Worm (Caenorhabditis elegans): ENCODE data around the gene die-1.
A peak's percentile ranks its signal among the peaks of the same experiment; 100 is the strongest.

The die-1 gene

DNA sequence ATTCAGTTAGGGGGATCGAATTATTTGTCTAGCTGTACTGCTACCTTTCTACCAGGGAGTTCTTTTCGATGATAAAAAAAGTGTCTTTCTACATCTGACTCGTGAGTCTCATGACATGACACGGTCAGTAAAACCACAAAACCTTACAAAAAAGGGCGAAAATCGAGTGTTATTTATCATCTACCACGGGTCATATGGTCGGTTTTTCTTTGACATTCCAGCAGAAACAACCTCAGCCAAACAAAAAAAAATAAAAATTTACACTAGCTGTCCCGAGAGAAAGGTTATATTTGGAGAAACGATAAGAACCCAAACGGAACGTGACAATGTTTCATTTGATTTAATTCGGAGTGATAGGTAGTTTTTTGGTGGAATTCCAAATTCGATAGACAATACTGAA, 48.0 kb downstream of the die-1 start (continued):
- TF ChIP-seq C34B4.2 (tag; optimal IDR thresholded peaks at IDR 0.05) = no peak
- TF ChIP-seq nhr-20 (tag; optimal IDR thresholded peaks at IDR 0.05) = peak; percentile 64
- TF ChIP-seq unc-130 (tag; optimal IDR thresholded peaks at IDR 0.05) = no peak
- TF ChIP-seq fkh-8 (tag; optimal IDR thresholded peaks at IDR 0.05) = no peak
- no peak for TF ChIP-seq hlh-17 (GFP tag; optimal IDR thresholded peaks at IDR 0.05; ENCODE audit: borderline replicate concordance)
- TF ChIP-seq snpc-4 (tag; optimal IDR thresholded peaks at IDR 0.05) = no peak
- TF ChIP-seq lsy-2 (tag; optimal IDR thresholded peaks at IDR 0.05) = peak in 1 of 2 experiments; percentile 66
- no peak for TF ChIP-seq egl-13 (tag; optimal IDR thresholded peaks at IDR 0.05)
- TF ChIP-seq Y116A8C.19 (tag; optimal IDR thresholded peaks at IDR 0.05; ENCODE audit: borderline replicate concordance) = no peak
- TF ChIP-seq sox-4 (tag; optimal IDR thresholded peaks at IDR 0.05) = no peak
- TF ChIP-seq lin-13 (GFP tag; optimal IDR thresholded peaks at IDR 0.05) = no peak
- TF ChIP-seq zag-1 (tag; optimal IDR thresholded peaks at IDR 0.05) = no peak
- no peak for TF ChIP-seq nhr-12 (tag; optimal IDR thresholded peaks at IDR 0.05)
- no peak for TF ChIP-seq unc-98 (GFP tag; IDR thresholded peaks at IDR 0.05)
- TF ChIP-seq mab-9 (GFP tag; IDR thresholded peaks at IDR 0.05) = no peak
- TF ChIP-seq nhr-84 (tag; optimal IDR thresholded peaks at IDR 0.05) = no peak
- TF ChIP-seq vab-15 (tag; optimal IDR thresholded peaks at IDR 0.05) = no peak
- no peak for TF ChIP-seq sup-37 (GFP tag; optimal IDR thresholded peaks at IDR 0.05)
- no peak for TF ChIP-seq nhr-47 (tag; optimal IDR thresholded peaks at IDR 0.05)
- no peak for TF ChIP-seq fkh-4 (tag; optimal IDR thresholded peaks at IDR 0.05; ENCODE audit: borderline replicate concordance)
- peak; percentile 56 for TF ChIP-seq blmp-1 (tag; optimal IDR thresholded peaks at IDR 0.05)
- TF ChIP-seq elt-2 (tag; optimal IDR thresholded peaks at IDR 0.05) = no peak
- no peak for TF ChIP-seq nhr-90 (tag; optimal IDR thresholded peaks at IDR 0.05; ENCODE audit: poor library complexity)
- no peak for TF ChIP-seq lin-15B (tag; optimal IDR thresholded peaks at IDR 0.05)
- no peak for TF ChIP-seq ceh-90 (tag; optimal IDR thresholded peaks at IDR 0.05)
- TF ChIP-seq F16B12.6 (tag; optimal IDR thresholded peaks at IDR 0.05) = no peak
- no peak for TF ChIP-seq zip-4 (GFP tag; optimal IDR thresholded peaks at IDR 0.05)
- no peak for TF ChIP-seq C16A3.4 (tag; optimal IDR thresholded peaks at IDR 0.05)
- TF ChIP-seq ceh-82 (tag; optimal IDR thresholded peaks at IDR 0.05) = no peak
- no peak for TF ChIP-seq efl-1 (optimal IDR thresholded peaks at IDR 0.05)
- peak in 1 of 2 experiments; percentile 86 for TF ChIP-seq efl-1 (GFP tag; optimal IDR thresholded peaks at IDR 0.05 in 1 of 2)
- TF ChIP-seq lin-14 (GFP tag; optimal IDR thresholded peaks at IDR 0.05) = peak; percentile 41
- TF ChIP-seq nhr-77 (tag; optimal IDR thresholded peaks at IDR 0.05) = no peak
- no peak for TF ChIP-seq lir-3 (tag; optimal IDR thresholded peaks at IDR 0.05; ENCODE audit: poor library complexity)

ce11 chrII:10017528-10017927, 50.2 kb downstream of the die-1 start:
- TF ChIP-seq sup-37 (GFP tag; optimal IDR thresholded peaks at IDR 0.05) (no peak), lin-35 (GFP tag; optimal IDR thresholded peaks at IDR 0.05) (peak in 1 of 2 experiments; percentile 39), blmp-1 (tag; optimal IDR thresholded peaks at IDR 0.05) (peak; percentile 59), fkh-10 (GFP tag; optimal IDR thresholded peaks at IDR 0.05) (no peak), lir-3 (tag; optimal IDR thresholded peaks at IDR 0.05; ENCODE audit: poor library complexity) (no peak), tlp-1 (tag; optimal IDR thresholded peaks at IDR 0.05) (no peak), hlh-17 (GFP tag; optimal IDR thresholded peaks at IDR 0.05; ENCODE audit: borderline replicate concordance) (no peak), pqm-1 (tag; optimal IDR thresholded peaks at IDR 0.05) (no peak), swsn-7 (tag; optimal IDR thresholded peaks at IDR 0.05) (no peak), efl-1 (optimal IDR thresholded peaks at IDR 0.05) (no peak), efl-1 (GFP tag; optimal IDR thresholded peaks at IDR 0.05 in 1 of 2) (no peak), Y116A8C.19 (tag; optimal IDR thresholded peaks at IDR 0.05; ENCODE audit: borderline replicate concordance) (no peak), dsc-1 (tag; optimal IDR thresholded peaks at IDR 0.05) (peak; percentile 13), nhr-77 (tag; optimal IDR thresholded peaks at IDR 0.05) (no peak), pax-3 (tag; optimal IDR thresholded peaks at IDR 0.05) (no peak), sox-4 (tag; optimal IDR thresholded peaks at IDR 0.05) (no peak), elt-2 (tag; optimal IDR thresholded peaks at IDR 0.05) (no peak), mef-2 (tag; optimal IDR thresholded peaks at IDR 0.05) (no peak), hpl-2 (GFP tag; optimal IDR thresholded peaks at IDR 0.05) (no peak), elt-3 (tag; optimal IDR thresholded peaks at IDR 0.05) (no peak), zip-4 (GFP tag; optimal IDR thresholded peaks at IDR 0.05) (no peak), tbx-2 (tag; optimal IDR thresholded peaks at IDR 0.05) (no peak), isw-1 (GFP tag; IDR thresholded peaks at IDR 0.05) (no peak), nhr-28 (tag; optimal IDR thresholded peaks at IDR 0.05) (no peak), ztf-4 (tag; optimal IDR thresholded peaks at IDR 0.05) (no peak), nhr-85 (tag) (no peak), ces-1 (GFP tag; optimal IDR thresholded peaks at IDR 0.05) (no peak)

Data from whole organism, L1 larva.